Worm (Caenorhabditis elegans): ENCODE measurements around the gene gcy-13.

Gene gcy-13

ce11 chrV:12317080-12317479, 52.3 kb downstream of the gcy-13 start, which contains the start of gene R04F11.3:
TSS of gene R04F11.3 (minus strand) at chrV:12317180.
- no peak for TF ChIP-seq nhr-19 (GFP tag; conservative IDR thresholded peaks at IDR 0.05)
- no peak for TF ChIP-seq lin-13 (GFP tag; optimal IDR thresholded peaks at IDR 0.05)
- TF ChIP-seq sptf-1 (tag; optimal IDR thresholded peaks at IDR 0.05): no peak
- TF ChIP-seq ceh-8 (GFP tag; optimal IDR thresholded peaks at IDR 0.05): no peak
- TF ChIP-seq efl-1 (optimal IDR thresholded peaks at IDR 0.05): no peak
- TF ChIP-seq efl-1 (GFP tag; optimal IDR thresholded peaks at IDR 0.05 in 1 of 2): no peak
- no peak for TF ChIP-seq ceh-88 (GFP tag; IDR thresholded peaks at IDR 0.05)
- TF ChIP-seq lir-3 (tag; optimal IDR thresholded peaks at IDR 0.05; ENCODE audit: poor library complexity): no peak
- no peak for TF ChIP-seq tlp-1 (tag; optimal IDR thresholded peaks at IDR 0.05)

ce11 chrV:12316076-12316475, 53.3 kb downstream of the gcy-13 start:
- TF ChIP-seq pax-3 (tag; optimal IDR thresholded peaks at IDR 0.05) (no peak), unc-30 (tag; optimal IDR thresholded peaks at IDR 0.05) (no peak), ama-1 (optimal IDR thresholded peaks at IDR 0.05) (no peak), C34B4.2 (tag; optimal IDR thresholded peaks at IDR 0.05) (no peak), nhr-84 (tag; optimal IDR thresholded peaks at IDR 0.05) (no peak), fos-1 (tag; optimal IDR thresholded peaks at IDR 0.05) (no peak), efl-3 (GFP tag; optimal IDR thresholded peaks at IDR 0.05) (no peak), nhr-28 (tag; optimal IDR thresholded peaks at IDR 0.05) (no peak), nhr-76 (tag; optimal IDR thresholded peaks at IDR 0.05) (no peak), nhr-71 (tag; optimal IDR thresholded peaks at IDR 0.05) (no peak), isw-1 (GFP tag; IDR thresholded peaks at IDR 0.05) (no peak), fkh-4 (tag; optimal IDR thresholded peaks at IDR 0.05; ENCODE audit: borderline replicate concordance) (no peak), sptf-1 (tag; optimal IDR thresholded peaks at IDR 0.05) (no peak), nhr-47 (tag; optimal IDR thresholded peaks at IDR 0.05) (no peak), ceh-63 (GFP tag; optimal IDR thresholded peaks at IDR 0.05) (no peak), vab-15 (tag; optimal IDR thresholded peaks at IDR 0.05) (no peak), nhr-20 (tag; optimal IDR thresholded peaks at IDR 0.05) (no peak), ztf-11 (tag; optimal IDR thresholded peaks at IDR 0.05) (no peak)

ce11 chrV:12314413-12314812, 54.9 kb downstream of the gcy-13 start:
- TF ChIP-seq mab-9 (GFP tag; IDR thresholded peaks at IDR 0.05) (no peak), lin-14 (GFP tag; optimal IDR thresholded peaks at IDR 0.05) (peak; percentile 75), fkh-10 (GFP tag; optimal IDR thresholded peaks at IDR 0.05) (peak; percentile 44), lsy-2 (tag; optimal IDR thresholded peaks at IDR 0.05) (peak in 1 of 2 experiments; percentile 33)

Data from whole organism, L1 larva.